Fruit fly (Drosophila melanogaster): ENCODE data around the gene Fer1.
A peak's percentile ranks its signal among the peaks of the same experiment; 100 is the strongest.

Fer1 gene

DNA sequence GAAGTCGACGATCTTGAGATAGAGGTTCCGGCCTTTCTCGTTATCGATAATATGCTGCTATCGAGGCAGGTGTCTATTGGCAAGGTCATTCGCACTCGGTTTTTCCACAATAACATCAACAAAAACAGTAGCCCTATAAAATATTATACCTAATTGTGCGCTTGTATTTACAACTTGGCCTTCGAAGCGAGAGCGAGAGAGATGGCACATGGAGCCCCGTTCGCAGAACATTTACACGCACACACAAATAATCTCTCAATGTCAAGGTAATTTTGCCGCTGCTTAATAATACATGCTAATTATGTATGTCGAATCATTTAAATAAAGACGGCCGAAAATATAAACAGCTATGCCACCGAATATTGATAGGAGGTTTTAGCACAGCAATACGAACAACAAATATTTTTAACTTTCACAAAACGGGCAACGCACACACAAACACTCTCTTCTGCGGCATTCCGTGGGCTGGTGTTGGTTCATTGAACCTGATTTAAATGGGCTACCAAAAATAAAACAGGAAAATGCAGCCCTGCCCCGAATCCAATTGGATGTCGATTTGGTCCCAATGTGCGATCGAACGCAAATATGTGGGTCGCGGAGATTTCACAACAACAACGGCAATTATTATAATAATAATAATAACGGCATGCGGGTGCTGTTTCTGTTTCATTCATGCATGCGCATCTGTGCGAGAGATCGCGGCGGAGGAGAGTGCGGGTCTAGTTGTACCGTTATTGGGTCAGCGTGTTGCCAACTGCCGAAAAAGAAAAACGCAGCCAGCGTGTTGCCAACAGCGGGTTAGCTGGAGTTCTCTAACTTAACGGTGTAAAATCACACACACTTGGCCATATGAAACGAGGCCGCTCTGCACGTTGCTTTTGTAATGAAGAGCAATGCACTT is 13.6 kb upstream of the Fer1 start (continued):
- TF ChIP-seq CG7556 (GFP tag; optimal IDR thresholded peaks at IDR 0.05), result no peak
- TF ChIP-seq HmgZ (tag; optimal IDR thresholded peaks at IDR 0.05), result no peak
- no peak for TF ChIP-seq fru (optimal IDR thresholded peaks at IDR 0.05)
- no peak for TF ChIP-seq CG17612 (GFP tag; IDR thresholded peaks at IDR 0.05)
- TF ChIP-seq Atf3 (GFP tag; optimal IDR thresholded peaks at IDR 0.05), result no peak
- TF ChIP-seq Sry-δ (GFP tag; optimal IDR thresholded peaks at IDR 0.05), result no peak
- TF ChIP-seq CG16813 (GFP tag; IDR thresholded peaks at IDR 0.05; ENCODE audit: partially characterized antibody), result no peak
- no peak for TF ChIP-seq GATAe (GFP tag; conservative IDR thresholded peaks at IDR 0.05)
- no peak for TF ChIP-seq CG7745 (tag; optimal IDR thresholded peaks at IDR 0.05)
- TF ChIP-seq pum (GFP tag; optimal IDR thresholded peaks at IDR 0.05), result no peak
- no peak for TF ChIP-seq Bdp1 (GFP tag; optimal IDR thresholded peaks at IDR 0.05)
- no peak for TF ChIP-seq MESR4 (GFP tag; optimal IDR thresholded peaks at IDR 0.05)
- TF ChIP-seq Bteb2 (GFP tag; optimal IDR thresholded peaks at IDR 0.05), result no peak
- no peak for TF ChIP-seq croc (GFP tag; conservative IDR thresholded peaks at IDR 0.05)
- TF ChIP-seq CG15514 (GFP tag; optimal IDR thresholded peaks at IDR 0.05), result no peak
- TF ChIP-seq zfh1 (GFP tag; IDR thresholded peaks at IDR 0.05), result no peak
- peak; percentile 21 for TF ChIP-seq Nf-YB (GFP tag; optimal IDR thresholded peaks at IDR 0.05)
- no peak for TF ChIP-seq usp (GFP tag; optimal IDR thresholded peaks at IDR 0.05)
- peak; percentile 22; the same call in 1 of the 2 replicates for TF ChIP-seq Awh (GFP tag; IDR thresholded peaks at IDR 0.05)
- no peak for TF ChIP-seq CG4730 (GFP tag; IDR thresholded peaks at IDR 0.05)
- no peak for TF ChIP-seq CG2889 (GFP tag; IDR thresholded peaks at IDR 0.05)
- no peak for TF ChIP-seq CoRest (tag; optimal IDR thresholded peaks at IDR 0.05)
- TF ChIP-seq gem (tag; optimal IDR thresholded peaks at IDR 0.05), result peak; percentile 19
- TF ChIP-seq CG13287 (GFP tag; IDR thresholded peaks at IDR 0.05; ENCODE audit: partially characterized antibody), result no peak; the same call in 1 of the 2 replicates
- peak; percentile 99 for TF ChIP-seq gcm (GFP tag; optimal IDR thresholded peaks at IDR 0.05)
- peak in 1 of 2 experiments; percentile 5 for TF ChIP-seq Trl (optimal IDR thresholded peaks at IDR 0.05)
- no peak for TF ChIP-seq Trl (GFP tag; optimal IDR thresholded peaks at IDR 0.05)
- no peak for TF ChIP-seq Lhr (GFP tag; optimal IDR thresholded peaks at IDR 0.05)
- no peak for TF ChIP-seq Drgx (GFP tag; IDR thresholded peaks at IDR 0.05)
- TF ChIP-seq Dek (tag; optimal IDR thresholded peaks at IDR 0.05), result no peak
- no peak for TF ChIP-seq CG31224 (GFP tag; IDR thresholded peaks at IDR 0.05)
- TF ChIP-seq CG30431 (GFP tag; optimal IDR thresholded peaks at IDR 0.05), result no peak
- peak; percentile 0 for TF ChIP-seq CG17385 (GFP tag; optimal IDR thresholded peaks at IDR 0.05)
- no peak for TF ChIP-seq hb (GFP tag; IDR thresholded peaks at IDR 0.05; ENCODE audit: partially characterized antibody)
- no peak for TF ChIP-seq Doc2 (GFP tag; IDR thresholded peaks at IDR 0.05)
- no peak for TF ChIP-seq Dfd (GFP tag; optimal IDR thresholded peaks at IDR 0.05)
- no peak for TF ChIP-seq pb (GFP tag; optimal IDR thresholded peaks at IDR 0.05)
- no peak for TF ChIP-seq peb (GFP tag; IDR thresholded peaks at IDR 0.05)
- TF ChIP-seq gfzf (GFP tag; optimal IDR thresholded peaks at IDR 0.05), result no peak
- TF ChIP-seq CG30403 (GFP tag; optimal IDR thresholded peaks at IDR 0.05), result no peak
- no peak for TF ChIP-seq CG18619 (GFP tag; optimal IDR thresholded peaks at IDR 0.05)
- no peak for TF ChIP-seq pros (GFP tag; optimal IDR thresholded peaks at IDR 0.05)
- TF ChIP-seq disco-r (GFP tag; optimal IDR thresholded peaks at IDR 0.05), result no peak
- TF ChIP-seq CG2199 (GFP tag; IDR thresholded peaks at IDR 0.05), result peak; percentile 31; the same call in 1 of the 3 replicates
- TF ChIP-seq h (optimal IDR thresholded peaks at IDR 0.05), result no peak
- no peak for TF ChIP-seq lov (optimal IDR thresholded peaks at IDR 0.05)
- TF ChIP-seq lov (GFP tag; IDR thresholded peaks at IDR 0.05), result no peak
- TF ChIP-seq btn (GFP tag; optimal IDR thresholded peaks at IDR 0.05), result no peak
- peak; percentile 80 for TF ChIP-seq CG10321 (GFP tag; IDR thresholded peaks at IDR 0.05)
- TF ChIP-seq wdn (GFP tag; IDR thresholded peaks at IDR 0.05), result no peak
- no peak for TF ChIP-seq CG10959 (GFP tag; IDR thresholded peaks at IDR 0.05)

Measured in whole organism, embryonic.